Worm (Caenorhabditis elegans): ENCODE data around the gene F26G5.1.

- no peak for TF ChIP-seq pha-4 (tag; optimal IDR thresholded peaks at IDR 0.05)
- no peak for TF ChIP-seq elt-3 (tag; optimal IDR thresholded peaks at IDR 0.05)
- no peak for TF ChIP-seq mep-1 (tag; optimal IDR thresholded peaks at IDR 0.05)
- TF ChIP-seq lin-13 (tag; optimal IDR thresholded peaks at IDR 0.05): no peak
- no peak for TF ChIP-seq ceh-39 (tag; optimal IDR thresholded peaks at IDR 0.05)
- no peak for TF ChIP-seq sptf-1 (tag; optimal IDR thresholded peaks at IDR 0.05)
- no peak for TF ChIP-seq nhr-12 (tag; optimal IDR thresholded peaks at IDR 0.05)
- no peak for TF ChIP-seq nhr-28 (tag; optimal IDR thresholded peaks at IDR 0.05)
These were observed 42.5 kb upstream of the F26G5.1 start, which contains the start of gene C02E7.10 for ce11 chrV:4932814-4933213.
